Worm (Caenorhabditis elegans): ENCODE measurements around the gene meg-1.

ce11 chrX:13903328-13903727, 26.1 kb downstream of the meg-1 start, which contains the start of gene sra-39:
- TF ChIP-seq skn-1 (tag; optimal IDR thresholded peaks at IDR 0.05) (no peak), R02D3.7 (tag; optimal IDR thresholded peaks at IDR 0.05) (no peak), unc-55 (GFP tag; optimal IDR thresholded peaks at IDR 0.05) (no peak), sem-4 (tag; optimal IDR thresholded peaks at IDR 0.05) (no peak), lsy-2 (tag; optimal IDR thresholded peaks at IDR 0.05) (no peak), nhr-77 (tag; optimal IDR thresholded peaks at IDR 0.05) (no peak), unc-39 (tag; optimal IDR thresholded peaks at IDR 0.05) (no peak), unc-62 (GFP tag; optimal IDR thresholded peaks at IDR 0.05) (no peak), ama-1 (optimal IDR thresholded peaks at IDR 0.05) (no peak), ceh-82 (tag; optimal IDR thresholded peaks at IDR 0.05) (no peak)
